Fruit fly (Drosophila melanogaster) whole organism, adult: Measurements from ENCODE around the gene Tig.

Experiments used
- CG11617 ChIP-seq: fragments of 200-800 bp; sonication (Bioruptor generic); optimal IDR thresholded peaks from 2 replicates; lab custom pipeline; 2017; ENCODE audit warnings: mild to moderate bottlenecking, missing biosample characterization, missing genetic modification reagents, missing genetic modification characterization
- CG12768 ChIP-seq: fragments of 200-800 bp; sonication (Bioruptor generic); optimal IDR thresholded peaks from 2 replicates; lab custom pipeline; 2017; ENCODE audit warnings: missing biosample characterization, missing genetic modification characterization, mild to moderate bottlenecking, moderate library complexity, missing genetic modification reagents
- CG14711 ChIP-seq: fragments of 200-800 bp; sonication (Bioruptor generic); optimal IDR thresholded peaks from 2 replicates; lab custom pipeline; 2018; ENCODE audit warnings: missing biosample characterization, mild to moderate bottlenecking, missing genetic modification characterization, moderate library complexity
- CG1620 ChIP-seq: fragments of 200-800 bp; sonication (Bioruptor generic); optimal IDR thresholded peaks from 2 replicates; lab custom pipeline; 2016; ENCODE audit warnings: missing biosample characterization, missing genetic modification characterization
- CG5204 ChIP-seq: fragments of 200-800 bp; sonication (Bioruptor generic); optimal IDR thresholded peaks from 2 replicates; lab custom pipeline; 2016; ENCODE audit warnings: missing biosample characterization, missing genetic modification characterization
- CG7045 ChIP-seq: fragments of 200-800 bp; sonication (Bioruptor generic); optimal IDR thresholded peaks from 2 replicates; lab custom pipeline; 2017; ENCODE audit warnings: missing biosample characterization, mild to moderate bottlenecking, missing genetic modification characterization
- CG7101 ChIP-seq: fragments of 200-800 bp; sonication (Bioruptor generic); optimal IDR thresholded peaks from 2 replicates; lab custom pipeline; 2018; ENCODE audit warnings: missing biosample characterization, mild to moderate bottlenecking, missing genetic modification characterization, moderate library complexity
- Hr96 ChIP-seq: fragments of 200-800 bp; sonication (Bioruptor generic); optimal IDR thresholded peaks from 2 replicates; lab custom pipeline; 2016; ENCODE audit warnings: missing biosample characterization, missing genetic modification characterization
- bab1 ChIP-seq: fragments of 200-800 bp; sonication (Bioruptor generic); optimal IDR thresholded peaks from 3 replicates; lab custom pipeline; 2019; ENCODE audit warnings: missing biosample characterization, mild to moderate bottlenecking, missing genetic modification characterization, moderate library complexity
- cnc ChIP-seq, 2 experiments: fragments of >200 bp; optimal IDR thresholded peaks; 2 replicates each; lab custom pipeline; 2017
- kay ChIP-seq: fragments of 200-800 bp; sonication (Bioruptor generic); peaks from one replicate; lab custom pipeline; 2016; ENCODE audit warnings: missing biosample characterization, missing genetic modification characterization, borderline replicate concordance

dm6 chr2L:6463392-6463791 lies 40.3 kb upstream of the Tig start:
- no peak for TF ChIP-seq CG5204 (GFP tag; lab: Kevin White, UChicago)
- no peak for TF ChIP-seq CG11617 (GFP tag; lab: Kevin White, UChicago)
- TF ChIP-seq cnc (optimal IDR thresholded peaks at IDR 0.05; lab: Kevin White, UChicago) = no peak
- TF ChIP-seq CG1620 (GFP tag; lab: Kevin White, UChicago) = no peak
- no peak for TF ChIP-seq kay
- no peak for TF ChIP-seq Hr96 (GFP tag; lab: Kevin White, UChicago)
- TF ChIP-seq CG7101 = no peak
- no peak for TF ChIP-seq CG14711 (tag; lab: Kevin White, UChicago)
- TF ChIP-seq bab1 (GFP tag; lab: Kevin White, UChicago) = no peak
- TF ChIP-seq CG7045 (GFP tag; lab: Kevin White, UChicago) = no peak
- no peak for TF ChIP-seq CG12768 (GFP tag; lab: Kevin White, UChicago)
